Worm (Caenorhabditis elegans) whole organism, L4/young adult: ENCODE data around the gene ZK550.6.

Source experiments
- W03F9.2 ChIP-seq: fragments of 150-350 bp; optimal IDR thresholded peaks from 2 replicates; lab custom pipeline; 2014; ENCODE audit warnings: missing biosample characterization, missing genetic modification characterization
- dao-5 ChIP-seq: sonication (generic microtip); optimal IDR thresholded peaks from 2 replicates; lab custom pipeline; 2016; ENCODE audit warnings: missing genotype, missing genetic modification characterization, moderate library complexity, missing compliant biosample characterization

- TF ChIP-seq W03F9.2 (tag; lab: Kevin White, UChicago) (no peak), dao-5 (tag; lab: Kevin White, UChicago) (no peak)
Measured at ce11 chrIV:17301933-17302332, 39.6 kb upstream of the ZK550.6 start, which contains the start of gene ifta-2.
